Fruit fly (Drosophila melanogaster) whole organism, embryonic: ENCODE data around the gene Chpf.
A peak's percentile ranks its signal among the peaks of the same experiment; 100 is the strongest.

ENCODE experiments used
- BtbVII ChIP-seq: fragments of 200-800 bp; sonication (Bioruptor generic); optimal IDR thresholded peaks from 3 replicates; lab custom pipeline; 2017; ENCODE audit warnings: missing biosample characterization, mild to moderate bottlenecking, missing genetic modification characterization
- CG10321 ChIP-seq: fragments of 200-800 bp; sonication (Bioruptor generic); IDR thresholded peaks from 2 replicates; pipeline ENCODE4 v1.3.6; 2022; ENCODE audit warnings: missing biosample characterization, missing genetic modification characterization
- CG10565 ChIP-seq: fragments of 200-800 bp; sonication (Bioruptor generic); optimal IDR thresholded peaks from 3 replicates; lab custom pipeline; 2016; ENCODE audit warnings: missing biosample characterization, mild to moderate bottlenecking, missing genetic modification characterization
- CG11093 ChIP-seq: fragments of 200-800 bp; sonication (Bioruptor generic); IDR thresholded peaks from 3 replicates; pipeline ENCODE4 v1.3.6; 2022; ENCODE audit warnings: missing biosample characterization, missing genetic modification characterization
- CG11696 ChIP-seq: fragments of 200-800 bp; sonication (Bioruptor generic); IDR thresholded peaks from 2 replicates; pipeline ENCODE4 v1.3.6; 2022; ENCODE audit warnings: missing biosample characterization, missing genetic modification characterization
- CG12071 ChIP-seq: fragments of 200-800 bp; sonication (Bioruptor generic); optimal IDR thresholded peaks from 3 replicates; lab custom pipeline; 2018; ENCODE audit warnings: missing biosample characterization, mild to moderate bottlenecking, missing genetic modification characterization
- CG14050 ChIP-seq: fragments of 200-800 bp; sonication (Bioruptor generic); IDR thresholded peaks from 3 replicates; pipeline ENCODE4 v1.3.6; 2022; ENCODE audit warnings: missing biosample characterization, missing genetic modification characterization
- CG15601 ChIP-seq: fragments of 200-800 bp; sonication (Bioruptor generic); optimal IDR thresholded peaks from 3 replicates; lab custom pipeline; 2019; ENCODE audit warnings: missing biosample characterization, mild to moderate bottlenecking, missing genetic modification characterization, moderate library complexity
- CG1602 ChIP-seq: fragments of 200-800 bp; sonication (Bioruptor generic); optimal IDR thresholded peaks from 3 replicates; lab custom pipeline; 2016; ENCODE audit warnings: missing biosample characterization, missing genetic modification characterization
- CG17361 ChIP-seq: fragments of 200-800 bp; sonication (Bioruptor generic); IDR thresholded peaks from 3 replicates; pipeline ENCODE4 v1.3.6; 2022; ENCODE audit warnings: missing biosample characterization, missing genetic modification characterization
- CG17612 ChIP-seq: fragments of 200-800 bp; sonication (Bioruptor generic); IDR thresholded peaks from 2 replicates; pipeline ENCODE4 v1.3.6; 2022; ENCODE audit warnings: missing biosample characterization, missing genetic modification characterization
- CG18599 ChIP-seq: fragments of 200-800 bp; sonication (Bioruptor generic); optimal IDR thresholded peaks from 3 replicates; lab custom pipeline; 2017; ENCODE audit warnings: missing biosample characterization, missing genetic modification characterization, mild to moderate bottlenecking, moderate library complexity, missing genetic modification reagents
- CG18764 ChIP-seq: fragments of 200-800 bp; sonication (Bioruptor generic); optimal IDR thresholded peaks from 3 replicates; lab custom pipeline; 2016; ENCODE audit warnings: missing biosample characterization, missing genetic modification characterization
- CG2712 ChIP-seq: fragments of 200-800 bp; optimal IDR thresholded peaks from 3 replicates; lab custom pipeline; 2019; ENCODE audit warnings: missing biosample characterization, mild to moderate bottlenecking, missing genetic modification characterization, moderate library complexity
- CG2875 ChIP-seq: fragments of 200-800 bp; sonication (Bioruptor generic); optimal IDR thresholded peaks from 2 replicates; lab custom pipeline; 2017; ENCODE audit warnings: missing biosample characterization, mild to moderate bottlenecking, missing genetic modification characterization, missing genetic modification reagents
- CG31224 ChIP-seq: fragments of 200-800 bp; sonication (Bioruptor generic); IDR thresholded peaks from 2 replicates; pipeline ENCODE4 v1.3.6; 2022; ENCODE audit warnings: missing biosample characterization, missing genetic modification characterization
- CG3163 ChIP-seq: fragments of 200-800 bp; sonication (Bioruptor generic); optimal IDR thresholded peaks from 3 replicates; lab custom pipeline; 2016; ENCODE audit warnings: missing biosample characterization, missing genetic modification characterization
- CG4424 ChIP-seq: fragments of 200-800 bp; sonication (Bioruptor generic); optimal IDR thresholded peaks from 3 replicates; lab custom pipeline; 2016; ENCODE audit warnings: missing biosample characterization, missing genetic modification characterization
- CG4854 ChIP-seq: fragments of 200-800 bp; sonication (Bioruptor generic); optimal IDR thresholded peaks from 2 replicates; lab custom pipeline; 2016; ENCODE audit warnings: missing biosample characterization, missing genetic modification characterization, inconsistent platforms
- CG5953 ChIP-seq: fragments of 200-800 bp; sonication (Bioruptor generic); IDR thresholded peaks from 2 replicates; pipeline ENCODE4 v1.3.6; 2022; ENCODE audit warnings: missing biosample characterization, missing genetic modification characterization
- CG7786 ChIP-seq: fragments of 200-800 bp; sonication (Bioruptor generic); optimal IDR thresholded peaks from 2 replicates; lab custom pipeline; 2016; ENCODE audit warnings: missing biosample characterization, missing genetic modification characterization
- CG7987 ChIP-seq: fragments of 200-800 bp; sonication (Bioruptor generic); optimal IDR thresholded peaks from 2 replicates; lab custom pipeline; 2018; ENCODE audit warnings: missing biosample characterization, mild to moderate bottlenecking, missing genetic modification characterization, moderate library complexity
- CG8388 ChIP-seq: fragments of 200-800 bp; sonication (Bioruptor generic); optimal IDR thresholded peaks from 2 replicates; lab custom pipeline; 2019; ENCODE audit warnings: missing biosample characterization, mild to moderate bottlenecking, missing genetic modification characterization, moderate library complexity
- CG9817 ChIP-seq: fragments of 200-800 bp; sonication (Bioruptor generic); optimal IDR thresholded peaks from 2 replicates; lab custom pipeline; 2018; ENCODE audit warnings: missing biosample characterization, mild to moderate bottlenecking, missing genetic modification characterization, moderate library complexity
- CoRest ChIP-seq: fragments of 200-800 bp; sonication (Bioruptor generic); optimal IDR thresholded peaks from 3 replicates; lab custom pipeline; 2018; ENCODE audit warnings: missing biosample characterization, mild to moderate bottlenecking, missing genetic modification characterization, moderate library complexity
- HLH3B ChIP-seq: fragments of 200-800 bp; sonication (Bioruptor generic); IDR thresholded peaks from 2 replicates; pipeline ENCODE4 v1.3.6; 2022; ENCODE audit warnings: missing biosample characterization, missing genetic modification characterization
- Hmr ChIP-seq: fragments of 200-800 bp; sonication (Bioruptor generic); optimal IDR thresholded peaks from 3 replicates; lab custom pipeline; 2017; ENCODE audit warnings: mild to moderate bottlenecking, missing biosample characterization, missing genetic modification reagents, missing genetic modification characterization
- Lpt ChIP-seq: fragments of >200 bp; optimal IDR thresholded peaks from 2 replicates; lab custom pipeline; 2018; ENCODE audit warnings: missing biosample characterization, missing genetic modification characterization
- Meics ChIP-seq: fragments of 200-800 bp; sonication (Bioruptor generic); optimal IDR thresholded peaks from 2 replicates; lab custom pipeline; 2017; ENCODE audit warnings: missing biosample characterization, mild to moderate bottlenecking, missing genetic modification characterization
- Mrtf ChIP-seq: fragments of 200-800 bp; sonication (Bioruptor generic); IDR thresholded peaks from 3 replicates; pipeline ENCODE4 v1.3.6; 2022; ENCODE audit warnings: missing biosample characterization, missing genetic modification characterization
- Tbp ChIP-seq: fragments of >200 bp; optimal IDR thresholded peaks from 2 replicates; lab custom pipeline; 2018; ENCODE audit warnings: missing biosample characterization, missing genetic modification characterization
- YL-1 ChIP-seq: fragments of 200-800 bp; sonication (Bioruptor generic); optimal IDR thresholded peaks from 3 replicates; lab custom pipeline; 2017; ENCODE audit warnings: missing biosample characterization, mild to moderate bottlenecking, missing genetic modification characterization
- al ChIP-seq: fragments of 200-800 bp; sonication (Bioruptor generic); IDR thresholded peaks from 2 replicates; pipeline ENCODE4 v1.3.6; 2022; ENCODE audit warnings: missing biosample characterization, missing genetic modification characterization
- cas ChIP-seq: fragments of 200-800 bp; sonication (Bioruptor generic); IDR thresholded peaks from 2 replicates; pipeline ENCODE4 v1.3.6; 2022; ENCODE audit warnings: missing biosample characterization, missing genetic modification characterization
- crol ChIP-seq: fragments of 200-800 bp; sonication (Bioruptor generic); IDR thresholded peaks from 2 replicates; pipeline ENCODE4 v1.3.6; 2022; ENCODE audit warnings: missing biosample characterization, missing genetic modification characterization
- cwo ChIP-seq: fragments of 200-800 bp; sonication (Bioruptor generic); optimal IDR thresholded peaks from 3 replicates; lab custom pipeline; 2017; ENCODE audit warnings: missing biosample characterization, missing genetic modification characterization, mild to moderate bottlenecking, moderate library complexity, missing genetic modification reagents
- esg ChIP-seq: fragments of 200-800 bp; sonication (Bioruptor generic); conservative IDR thresholded peaks from 2 replicates; pipeline ENCODE4 v1.3.6; 2022; ENCODE audit warnings: missing biosample characterization, missing genetic modification characterization
- ewg ChIP-seq: fragments of 200-800 bp; sonication (Bioruptor generic); optimal IDR thresholded peaks from 3 replicates; lab custom pipeline; 2017; ENCODE audit warnings: mild to moderate bottlenecking, missing biosample characterization, missing genetic modification reagents, missing genetic modification characterization
- exex ChIP-seq: fragments of 200-800 bp; sonication (Bioruptor generic); optimal IDR thresholded peaks from 4 replicates; lab custom pipeline; 2018; ENCODE audit warnings: missing biosample characterization, mild to moderate bottlenecking, missing genetic modification characterization, moderate library complexity
- gsb ChIP-seq: fragments of 200-800 bp; sonication (Bioruptor generic); IDR thresholded peaks from 2 replicates; pipeline ENCODE4 v1.3.6; 2022; ENCODE audit warnings: missing biosample characterization, missing genetic modification characterization
- ham ChIP-seq: fragments of 200-800 bp; sonication (Bioruptor generic); IDR thresholded peaks from 2 replicates; pipeline ENCODE4 v1.3.6; 2022; ENCODE audit warnings: missing biosample characterization, missing genetic modification characterization
- lab ChIP-seq: fragments of 200-800 bp; sonication (Bioruptor generic); optimal IDR thresholded peaks from 3 replicates; lab custom pipeline; 2017; ENCODE audit warnings: missing biosample characterization, missing genetic modification characterization, mild to moderate bottlenecking, moderate library complexity, missing genetic modification reagents
- lmd ChIP-seq: fragments of 200-800 bp; sonication (Bioruptor generic); IDR thresholded peaks from 2 replicates; pipeline ENCODE4 v1.3.6; 2022; ENCODE audit warnings: missing biosample characterization, missing genetic modification characterization
- luna ChIP-seq: fragments of 200-800 bp; sonication (Bioruptor generic); optimal IDR thresholded peaks from 2 replicates; lab custom pipeline; 2016; ENCODE audit warnings: missing biosample characterization, missing genetic modification characterization
- nerfin-1 ChIP-seq: fragments of 200-800 bp; sonication (Bioruptor generic); optimal IDR thresholded peaks from 3 replicates; lab custom pipeline; 2019; ENCODE audit warnings: missing biosample characterization, mild to moderate bottlenecking, missing genetic modification characterization, moderate library complexity
- org-1 ChIP-seq: fragments of 200-800 bp; sonication (Bioruptor generic); optimal IDR thresholded peaks from 2 replicates; lab custom pipeline; 2017; ENCODE audit warnings: missing biosample characterization, missing genetic modification characterization
- peb ChIP-seq: fragments of 200-800 bp; sonication (Bioruptor generic); IDR thresholded peaks from 2 replicates; pipeline ENCODE4 v1.3.6; 2022; ENCODE audit warnings: missing biosample characterization, missing genetic modification characterization
- pita ChIP-seq: fragments of 200-800 bp; sonication (Bioruptor generic); optimal IDR thresholded peaks from 2 replicates; lab custom pipeline; 2017; ENCODE audit warnings: missing biosample characterization, mild to moderate bottlenecking, missing genetic modification characterization
- stc ChIP-seq: fragments of 200-800 bp; sonication (Bioruptor generic); IDR thresholded peaks from 2 replicates; pipeline ENCODE4 v1.3.6; 2022; ENCODE audit warnings: missing biosample characterization, missing genetic modification characterization
- usp ChIP-seq: fragments of >200 bp; optimal IDR thresholded peaks from 2 replicates; lab custom pipeline; 2017; ENCODE audit warnings: missing biosample characterization, missing genetic modification characterization
- z ChIP-seq: fragments of 200-800 bp; sonication (Bioruptor generic); IDR thresholded peaks from 3 replicates; pipeline ENCODE4 v1.3.6; 2022; ENCODE audit warnings: missing biosample characterization, missing genetic modification characterization

Gene Chpf

dm6 chrX:13108144-13108824, 4.0 kb downstream of the Chpf start, which contains the start of gene Fer3HCH (continued):
- TF ChIP-seq ham (GFP tag; lab: Robert Waterston, UW) (no peak), CG17612 (GFP tag; lab: Robert Waterston, UW) (0 out of 2 replicates have a peak, but pooled peaks have one; percentile 12), usp (GFP tag; lab: Kevin White, UChicago) (no peak), CG10321 (no peak), CG14050 (GFP tag; lab: Robert Waterston, UW) (no peak), Tbp (GFP tag; lab: Kevin White, UChicago) (no peak), esg (GFP tag; lab: Robert Waterston, UW) (no peak), CG17361 (GFP tag; lab: Robert Waterston, UW) (no peak), lab (peak; percentile 13), CG2875 (GFP tag; lab: Kevin White, UChicago) (no peak), lmd (GFP tag; lab: Robert Waterston, UW) (no peak), cwo (no peak), CG31224 (GFP tag; lab: Robert Waterston, UW) (no peak), peb (no peak), Mrtf (GFP tag; lab: Robert Waterston, UW) (no peak), BtbVII (GFP tag; lab: Kevin White, UChicago) (no peak), crol (no peak), CG9817 (tag; lab: Kevin White, UChicago) (no peak), CG10565 (GFP tag; lab: Kevin White, UChicago) (no peak), CoRest (tag; lab: Kevin White, UChicago) (no peak), Lpt (GFP tag; lab: Kevin White, UChicago) (no peak), CG4424 (GFP tag; lab: Kevin White, UChicago) (no peak), Hmr (peak; percentile 15), Meics (GFP tag; lab: Kevin White, UChicago) (no peak), CG7786 (GFP tag; lab: Kevin White, UChicago) (no peak), exex (tag; lab: Kevin White, UChicago) (peak; percentile 18), stc (GFP tag; lab: Robert Waterston, UW) (no peak), ewg (no peak), CG11093 (GFP tag; lab: Robert Waterston, UW) (no peak), pita (GFP tag; lab: Kevin White, UChicago) (no peak), nerfin-1 (tag; lab: Kevin White, UChicago) (peak; percentile 7), CG18599 (GFP tag; lab: Kevin White, UChicago) (peak; percentile 19), HLH3B (no peak), CG2712 (tag; lab: Kevin White, UChicago) (no peak), CG3163 (GFP tag; lab: Kevin White, UChicago) (no peak), CG11696 (GFP tag; lab: Robert Waterston, UW) (no peak), z (GFP tag; lab: Robert Waterston, UW) (no peak), CG15601 (tag; lab: Kevin White, UChicago) (peak; percentile 20), CG18764 (GFP tag; lab: Kevin White, UChicago) (no peak), CG1602 (GFP tag; lab: Kevin White, UChicago) (no peak), gsb (GFP tag; lab: Robert Waterston, UW) (no peak), al (GFP tag; lab: Robert Waterston, UW) (no peak), org-1 (GFP tag; lab: Kevin White, UChicago) (peak; percentile 0), YL-1 (GFP tag; lab: Kevin White, UChicago) (no peak), luna (no peak), CG8388 (no peak), CG7987 (GFP tag; lab: Kevin White, UChicago) (peak; percentile 3), CG4854 (GFP tag; lab: Kevin White, UChicago) (no peak), cas (GFP tag; lab: Robert Waterston, UW) (no peak), CG5953 (GFP tag; lab: Robert Waterston, UW) (no peak), CG12071 (GFP tag; lab: Kevin White, UChicago) (peak; percentile 19)
